3 worm cellular contexts compared by ENCODE assay signal in genomic region chrX:11370090-11370489, ce11.
TF ChIP-seq lines count a peak whose summit lies in the region.

No protein-coding gene starts in this region.

TF ChIP-seq in whole organism, L4 larva, 104 proteins besides CTCF, POLR2A, EP300 and RAD21:
- TF ChIP-seq ces-1 (GFP tag; optimal IDR thresholded peaks at IDR 0.05; lab: Kevin White, UChicago) (no peak), dmd-6 (GFP tag; IDR thresholded peaks at IDR 0.05; lab: Robert Waterston, UW) (peak; percentile 63; the same call in 1 of the 2 replicates)

TF ChIP-seq in whole organism, mixed stage, embryonic, 35 proteins besides CTCF, POLR2A, EP300 and RAD21:
- TF ChIP-seq elt-3 (tag; optimal IDR thresholded peaks at IDR 0.05; lab: Kevin White, UChicago): no peak
- no peak for TF ChIP-seq mep-1 (tag; optimal IDR thresholded peaks at IDR 0.05; lab: Kevin White, UChicago)
- TF ChIP-seq ceh-39 (tag; optimal IDR thresholded peaks at IDR 0.05; lab: Kevin White, UChicago): no peak
- TF ChIP-seq zip-8 (tag; optimal IDR thresholded peaks at IDR 0.05; lab: Kevin White, UChicago): no peak
- no peak for TF ChIP-seq ceh-43 (GFP tag; optimal IDR thresholded peaks at IDR 0.05; lab: Kevin White, UChicago)
- no peak for TF ChIP-seq nhr-12 (tag; optimal IDR thresholded peaks at IDR 0.05; lab: Kevin White, UChicago)
- no peak for TF ChIP-seq sem-2 (GFP tag; optimal IDR thresholded peaks at IDR 0.05; lab: Kevin White, UChicago)
- TF ChIP-seq nhr-2 (tag; optimal IDR thresholded peaks at IDR 0.05; lab: Kevin White, UChicago): peak; percentile 68
- TF ChIP-seq unc-120 (tag; optimal IDR thresholded peaks at IDR 0.05; lab: Kevin White, UChicago; ENCODE audit: poor library complexity, severe bottlenecking): no peak
- no peak for TF ChIP-seq ztf-11 (tag; optimal IDR thresholded peaks at IDR 0.05; lab: Kevin White, UChicago)
- TF ChIP-seq unc-62 (GFP tag; optimal IDR thresholded peaks at IDR 0.05; lab: Kevin White, UChicago): peak; percentile 29
- no peak for TF ChIP-seq snpc-4 (tag; optimal IDR thresholded peaks at IDR 0.05; lab: Kevin White, UChicago)
- TF ChIP-seq drap-1 (GFP tag; optimal IDR thresholded peaks at IDR 0.05; lab: Kevin White, UChicago): no peak

TF ChIP-seq in whole organism, young adult, 124 proteins besides CTCF, POLR2A, EP300 and RAD21:
- TF ChIP-seq madf-3 (GFP tag; IDR thresholded peaks at IDR 0.05; lab: Robert Waterston, UW) (no peak), let-607 (tag; optimal IDR thresholded peaks at IDR 0.05; lab: Kevin White, UChicago) (peak in 1 of 2 experiments; percentile 39), ceh-58 (GFP tag; IDR thresholded peaks at IDR 0.05; lab: Robert Waterston, UW) (no peak), zim-3 (tag; optimal IDR thresholded peaks at IDR 0.05; lab: Kevin White, UChicago) (no peak), Y79H2A.3 (GFP tag; conservative IDR thresholded peaks at IDR 0.05; lab: Robert Waterston, UW) (no peak), pbrm-1 (GFP tag; IDR thresholded peaks at IDR 0.05; lab: Robert Waterston, UW) (no peak), T26A5.8 (tag; optimal IDR thresholded peaks at IDR 0.05; lab: Kevin White, UChicago) (no peak), ceh-100 (GFP tag; IDR thresholded peaks at IDR 0.05; lab: Robert Waterston, UW) (no peak), nhr-80 (tag; optimal IDR thresholded peaks at IDR 0.05; lab: Kevin White, UChicago) (peak; percentile 55), lin-40 (tag; optimal IDR thresholded peaks at IDR 0.05; lab: Kevin White, UChicago) (no peak), snpc-3.4 (tag; optimal IDR thresholded peaks at IDR 0.05; lab: Kevin White, UChicago) (no peak)
